Worm (Caenorhabditis elegans): Measurements from ENCODE around the gene C05B5.12.

- TF ChIP-seq him-1 (tag; optimal IDR thresholded peaks at IDR 0.05), result no peak
- no peak for TF ChIP-seq dao-5 (tag; optimal IDR thresholded peaks at IDR 0.05)
Observed at ce11 chrIII:9941020-9941674, 46.0 kb upstream of the C05B5.12 start, which contains the start of the genes K03H1.9 and K03H1.12.

Measured in whole organism, L4/young adult.